Worm (Caenorhabditis elegans): ENCODE measurements around the gene H01G02.4.
"Not testable (repeated sequence)": the region's sequence is repeated elsewhere in the genome, so short reads cannot be mapped to it uniquely, and the experiment has no call there.

H01G02.4 gene

DNA sequence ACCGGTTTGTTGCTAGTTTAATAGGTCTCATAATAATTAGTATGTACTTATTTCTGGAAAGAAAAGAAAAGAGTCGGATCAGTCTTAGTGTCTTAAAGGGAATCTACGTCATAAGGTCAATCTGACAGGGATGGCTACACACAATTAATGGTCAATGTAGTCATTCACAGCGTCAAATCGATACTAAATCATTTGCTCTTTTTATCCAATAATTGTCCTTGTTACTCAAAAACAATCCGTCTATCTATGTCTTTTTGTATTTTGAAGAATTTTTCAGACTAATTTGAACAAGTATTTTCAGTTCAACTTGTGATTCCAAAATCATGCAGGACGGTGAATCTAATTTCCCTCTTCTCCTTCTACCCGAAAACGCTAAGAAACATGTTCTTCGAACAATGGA is 35.7 kb upstream of the H01G02.4 start, which contains the start of gene fbxb-3:
TSS of gene fbxb-3 (plus strand) at position 301 of the 400 bp plus-strand sequence.
- TF ChIP-seq blmp-1 (tag; optimal IDR thresholded peaks at IDR 0.05; ENCODE audit: insufficient read depth) (no peak), lsy-2 (tag; optimal IDR thresholded peaks at IDR 0.05) (no peak), elt-1 (tag; optimal IDR thresholded peaks at IDR 0.05) (no peak), nhr-10 (tag; optimal IDR thresholded peaks at IDR 0.05) (no peak), nhr-129 (tag; optimal IDR thresholded peaks at IDR 0.05) (no peak)

DNA sequence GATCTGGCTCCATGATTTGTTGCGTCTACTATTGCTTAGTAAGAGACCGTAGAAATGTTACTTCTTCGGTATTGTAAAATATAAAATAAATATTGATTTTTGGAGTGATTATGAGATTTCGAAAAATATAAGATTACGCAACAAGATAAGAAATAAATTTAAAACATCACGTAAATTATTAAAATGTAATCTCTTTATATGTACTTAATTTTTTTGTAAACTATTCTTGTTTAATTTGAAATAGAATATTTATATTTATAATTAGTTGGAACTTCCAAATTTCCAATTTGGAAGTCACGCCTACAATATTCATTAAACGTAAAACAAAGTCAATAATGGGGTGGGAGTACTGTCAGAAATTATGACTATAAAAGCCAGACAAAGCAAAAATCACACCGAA is 30.5 kb upstream of the H01G02.4 start, which contains the start of gene M117.4:
TSS of gene M117.4 (minus strand) at position 101 of the 400 bp plus-strand sequence.
- TF ChIP-seq ztf-1 (GFP tag; conservative IDR thresholded peaks at IDR 0.05) (no peak), nhr-10 (tag; optimal IDR thresholded peaks at IDR 0.05) (no peak)

ce11 chrIV:11828012-11828411 is 25.1 kb upstream of the H01G02.4 start, which contains the start of gene M117.6:
TSS of gene M117.6 (minus strand) at chrIV:11828112.
- TF ChIP-seq R02D3.7, mab-5, nhr-25 (tag; optimal IDR thresholded peaks at IDR 0.05): not testable (repeated sequence)

DNA sequence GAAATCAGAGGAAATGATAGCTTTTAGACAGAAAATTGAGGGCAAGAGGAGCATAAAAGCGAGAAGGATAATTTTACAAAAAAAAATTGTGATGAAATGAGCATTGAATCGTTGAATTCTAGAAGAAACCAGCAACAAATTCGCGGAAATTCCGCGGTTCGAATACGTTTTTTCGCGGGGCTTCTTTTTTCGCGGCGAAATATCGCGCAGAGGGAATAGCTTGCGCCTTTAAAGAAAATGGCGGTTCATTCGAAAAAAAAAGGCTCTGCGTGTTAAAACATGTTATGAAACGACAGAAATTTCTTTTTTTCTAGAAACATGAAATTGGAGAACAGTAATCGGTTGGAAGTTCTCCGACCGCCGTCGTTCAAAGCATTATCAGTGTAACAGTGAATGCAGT is 19.5 kb upstream of the H01G02.4 start:
- TF ChIP-seq gmeb-1 (tag; optimal IDR thresholded peaks at IDR 0.05) (peak; percentile 76), ZK546.5 (tag; optimal IDR thresholded peaks at IDR 0.05) (peak; percentile 14), sma-9 (GFP tag; optimal IDR thresholded peaks at IDR 0.05) (peak; percentile 6), sma-9 (tag; optimal IDR thresholded peaks at IDR 0.05) (no peak), elt-1 (tag; optimal IDR thresholded peaks at IDR 0.05) (no peak), unc-55 (GFP tag; optimal IDR thresholded peaks at IDR 0.05) (peak; percentile 80), C34F6.9 (tag; optimal IDR thresholded peaks at IDR 0.05) (peak; percentile 53), crh-2 (tag; optimal IDR thresholded peaks at IDR 0.05) (peak; percentile 47), mbf-1 (tag; optimal IDR thresholded peaks at IDR 0.05) (no peak), lin-13 (GFP tag; optimal IDR thresholded peaks at IDR 0.05) (peak; percentile 54), lsy-2 (tag; optimal IDR thresholded peaks at IDR 0.05) (peak; percentile 16 to 70), fos-1 (tag; optimal IDR thresholded peaks at IDR 0.05) (peak; percentile 19), egl-27 (tag; optimal IDR thresholded peaks at IDR 0.05) (no peak), nhr-129 (tag; optimal IDR thresholded peaks at IDR 0.05) (peak; percentile 56)

DNA sequence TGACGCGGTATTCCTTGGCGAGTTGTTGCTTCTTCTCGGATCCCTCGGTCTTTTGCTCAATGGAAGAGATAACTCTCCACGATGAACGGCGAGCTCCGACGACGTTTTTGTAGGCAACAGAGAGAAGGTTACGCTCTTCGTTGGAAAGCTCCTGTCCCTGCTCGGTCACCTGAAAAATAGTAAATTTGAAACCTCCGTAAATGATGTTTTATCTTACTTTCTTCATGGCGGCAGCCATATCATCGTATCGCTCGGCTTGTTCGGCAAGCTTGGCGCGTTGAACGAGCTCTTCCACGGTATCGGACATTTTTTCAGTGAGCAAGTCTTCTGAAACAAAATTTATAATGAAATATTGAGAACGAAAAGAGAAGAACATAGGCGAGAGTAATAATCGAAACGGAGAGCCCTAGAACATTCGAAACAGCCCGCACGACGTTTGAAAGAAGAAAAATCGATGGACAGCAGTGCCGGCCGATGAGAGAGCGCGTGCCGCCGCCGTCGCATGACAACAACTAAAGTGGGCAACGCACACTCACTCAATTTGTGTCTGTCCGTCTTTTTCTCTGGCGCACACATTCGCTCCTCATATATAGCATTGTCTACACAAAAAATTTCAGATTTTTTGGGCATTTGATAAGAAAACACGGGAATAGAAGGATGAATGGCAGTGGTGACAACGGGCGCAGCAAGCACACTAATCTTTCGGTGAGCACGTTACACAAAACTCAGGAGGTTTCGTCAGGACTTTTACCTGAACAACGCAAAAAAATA is 18.8 kb upstream of the H01G02.4 start, which contains the start of the genes par-5 and M117.3:
TSS of gene par-5 (minus strand) at position 334 of the 771 bp plus-strand sequence.
TSS of gene M117.3 (plus strand) at position 616 of the 771 bp plus-strand sequence.
- TF ChIP-seq ztf-4 (tag; optimal IDR thresholded peaks at IDR 0.05) (peak; percentile 8), F13H6.1 (tag; optimal IDR thresholded peaks at IDR 0.05) (peak; percentile 79), sem-4 (tag; optimal IDR thresholded peaks at IDR 0.05) (peak; percentile 18), nhr-77 (tag; optimal IDR thresholded peaks at IDR 0.05) (no peak), egl-27 (tag; optimal IDR thresholded peaks at IDR 0.05) (peak; percentile 31), skn-1 (tag; optimal IDR thresholded peaks at IDR 0.05) (no peak), fos-1 (tag; optimal IDR thresholded peaks at IDR 0.05) (peak; percentile 74), ceh-16 (tag; optimal IDR thresholded peaks at IDR 0.05) (no peak), dmd-4 (tag; optimal IDR thresholded peaks at IDR 0.05) (no peak), nhr-237 (tag; optimal IDR thresholded peaks at IDR 0.05) (no peak), crh-2 (tag; optimal IDR thresholded peaks at IDR 0.05) (peak; percentile 81), unc-62 (GFP tag; optimal IDR thresholded peaks at IDR 0.05) (no peak), ceh-82 (tag; optimal IDR thresholded peaks at IDR 0.05) (no peak), nhr-12 (tag; optimal IDR thresholded peaks at IDR 0.05) (no peak), C34F6.9 (tag; optimal IDR thresholded peaks at IDR 0.05) (peak; percentile 81), ztf-11 (tag; optimal IDR thresholded peaks at IDR 0.05) (no peak), elt-1 (tag; optimal IDR thresholded peaks at IDR 0.05) (no peak), unc-55 (GFP tag; optimal IDR thresholded peaks at IDR 0.05) (peak; percentile 68), gmeb-1 (tag; optimal IDR thresholded peaks at IDR 0.05) (peak; percentile 20), sma-3 (GFP tag; optimal IDR thresholded peaks at IDR 0.05) (peak; percentile 41), nhr-23 (tag; optimal IDR thresholded peaks at IDR 0.05) (no peak), blmp-1 (tag; optimal IDR thresholded peaks at IDR 0.05; ENCODE audit: insufficient read depth) (no peak), nhr-25 (tag; optimal IDR thresholded peaks at IDR 0.05) (peak; percentile 29), mdl-1 (tag; optimal IDR thresholded peaks at IDR 0.05) (peak; percentile 73 to 87), mbf-1 (tag; optimal IDR thresholded peaks at IDR 0.05) (no peak), lin-11 (tag; optimal IDR thresholded peaks at IDR 0.05) (peak; percentile 92), snpc-4 (tag; optimal IDR thresholded peaks at IDR 0.05) (peak; percentile 25), nhr-10 (tag; optimal IDR thresholded peaks at IDR 0.05) (no peak), lin-13 (GFP tag; optimal IDR thresholded peaks at IDR 0.05) (peak; percentile 59), aly-2 (tag; optimal IDR thresholded peaks at IDR 0.05) (no peak), Y55F3AM.14 (GFP tag; optimal IDR thresholded peaks at IDR 0.05) (peak; percentile 77), lin-39 (tag; optimal IDR thresholded peaks at IDR 0.05) (no peak), peb-1 (tag; optimal IDR thresholded peaks at IDR 0.05) (no peak), nhr-6 (tag; optimal IDR thresholded peaks at IDR 0.05) (peak; percentile 56), nhr-21 (tag; optimal IDR thresholded peaks at IDR 0.05) (peak; percentile 39)

All from whole organism, L2 larva.